Fruit fly (Drosophila melanogaster): ENCODE results near the gene Wdr81.

Gene Wdr81

DNA sequence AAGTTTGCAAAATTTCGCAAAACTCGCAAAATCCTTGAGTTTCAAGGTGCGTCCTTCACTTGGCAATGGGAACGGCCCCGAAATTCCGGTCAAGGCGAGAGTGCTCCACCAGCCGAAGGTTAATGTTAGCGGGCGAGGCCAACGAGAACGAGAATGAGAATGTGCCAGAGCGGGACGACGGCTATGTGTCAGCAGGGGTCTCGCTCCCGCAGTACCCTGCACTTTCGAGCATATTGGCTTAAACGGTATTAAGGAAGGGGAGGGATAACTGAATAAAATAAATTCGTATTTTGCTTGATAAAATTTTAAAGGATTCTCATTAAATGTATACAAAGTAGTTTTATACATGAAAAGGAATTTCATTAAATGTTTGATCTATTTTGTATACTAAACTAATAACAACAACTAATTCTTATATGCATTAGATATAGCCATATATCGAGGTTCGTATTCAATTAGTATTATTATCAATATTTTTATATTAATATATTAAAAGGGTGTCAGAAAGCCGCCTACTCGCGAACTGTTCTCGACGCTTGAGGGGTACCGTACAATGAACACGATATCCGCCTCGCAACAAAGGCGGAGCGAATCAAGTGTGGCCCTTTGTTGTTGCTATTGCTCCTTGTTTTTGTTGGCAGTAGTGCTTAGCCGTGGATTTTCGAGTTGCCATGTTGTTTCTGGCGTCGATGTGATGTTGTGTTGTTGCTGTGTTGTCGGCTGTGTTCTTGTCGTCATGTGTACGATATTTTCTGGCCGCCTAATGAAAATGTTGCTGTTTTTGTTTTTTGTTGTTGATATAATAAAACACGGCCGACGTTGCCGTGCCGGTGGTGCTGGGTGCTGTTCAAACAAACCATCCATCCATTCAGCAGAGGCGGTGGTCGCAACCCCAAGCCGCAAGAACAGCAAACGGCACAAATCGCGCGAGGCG lies 14.1 kb downstream of the Wdr81 start (continued):
- TF ChIP-seq TFAM (GFP tag; optimal IDR thresholded peaks at IDR 0.05) (peak; percentile 32), lola (GFP tag; optimal IDR thresholded peaks at IDR 0.05) (peak in 1 of 3 experiments; percentile 98), HmgZ (tag; optimal IDR thresholded peaks at IDR 0.05) (no peak), jing (GFP tag; optimal IDR thresholded peaks at IDR 0.05) (peak; percentile 71), CG2875 (GFP tag; optimal IDR thresholded peaks at IDR 0.05) (peak; percentile 88), CG3281 (GFP tag; optimal IDR thresholded peaks at IDR 0.05) (peak; percentile 96), CG9797 (GFP tag; optimal IDR thresholded peaks at IDR 0.05) (peak; percentile 20), CG1792 (GFP tag; optimal IDR thresholded peaks at IDR 0.05) (peak; percentile 46), ind (GFP tag; optimal IDR thresholded peaks at IDR 0.05) (peak; percentile 92), Optix (GFP tag; IDR thresholded peaks at IDR 0.05) (no peak), CG2678 (tag; optimal IDR thresholded peaks at IDR 0.05) (peak; percentile 99), pb (GFP tag; optimal IDR thresholded peaks at IDR 0.05) (peak; percentile 26), cato (GFP tag; optimal IDR thresholded peaks at IDR 0.05; ENCODE audit: borderline replicate concordance) (peak; percentile 90), tup (GFP tag; optimal IDR thresholded peaks at IDR 0.05) (peak; percentile 70), btn (GFP tag; optimal IDR thresholded peaks at IDR 0.05) (peak; percentile 46), CrebB (tag; optimal IDR thresholded peaks at IDR 0.05) (peak; percentile 51), odd (GFP tag; optimal IDR thresholded peaks at IDR 0.05) (peak; percentile 97), CG17359 (tag; optimal IDR thresholded peaks at IDR 0.05) (peak; percentile 90), fd102C (GFP tag; optimal IDR thresholded peaks at IDR 0.05) (peak; percentile 52), gsb (GFP tag; IDR thresholded peaks at IDR 0.05) (no peak), HmgD (GFP tag; optimal IDR thresholded peaks at IDR 0.05) (no peak), grau (tag; optimal IDR thresholded peaks at IDR 0.05) (peak; percentile 97), chm (GFP tag; IDR thresholded peaks at IDR 0.05) (no peak), maf-S (GFP tag; optimal IDR thresholded peaks at IDR 0.05) (peak; percentile 47), CG6272 (GFP tag; IDR thresholded peaks at IDR 0.05) (peak; percentile 74), Hey (tag; optimal IDR thresholded peaks at IDR 0.05) (peak; percentile 31), CG17912 (GFP tag; optimal IDR thresholded peaks at IDR 0.05) (no peak), slbo (GFP tag; IDR thresholded peaks at IDR 0.05) (no peak), CG1529 (GFP tag; optimal IDR thresholded peaks at IDR 0.05) (peak; percentile 86), fu2 (GFP tag; optimal IDR thresholded peaks at IDR 0.05) (peak; percentile 22), klu (GFP tag; IDR thresholded peaks at IDR 0.05) (no peak), B-H1 (GFP tag; IDR thresholded peaks at IDR 0.05) (no peak), Doc3 (GFP tag; IDR thresholded peaks at IDR 0.05; ENCODE audit: partially characterized antibody) (no peak), Bdp1 (GFP tag; optimal IDR thresholded peaks at IDR 0.05) (peak; percentile 39), CG9437 (GFP tag; optimal IDR thresholded peaks at IDR 0.05) (peak; percentile 95), gfzf (GFP tag; optimal IDR thresholded peaks at IDR 0.05) (no peak), tap (tag; optimal IDR thresholded peaks at IDR 0.05) (peak; percentile 94), Atf-2 (GFP tag; optimal IDR thresholded peaks at IDR 0.05) (peak; percentile 76), emc (GFP tag; optimal IDR thresholded peaks at IDR 0.05) (no peak), CG17385 (GFP tag; optimal IDR thresholded peaks at IDR 0.05) (peak; percentile 93), gsb-n (tag; optimal IDR thresholded peaks at IDR 0.05) (peak; percentile 95), CG3407 (GFP tag; optimal IDR thresholded peaks at IDR 0.05) (peak; percentile 86), CG10543 (GFP tag; optimal IDR thresholded peaks at IDR 0.05) (peak; percentile 31), slp2 (GFP tag; optimal IDR thresholded peaks at IDR 0.05) (peak; percentile 70), CG4328 (GFP tag; optimal IDR thresholded peaks at IDR 0.05) (peak; percentile 94), gcm (GFP tag; optimal IDR thresholded peaks at IDR 0.05) (peak; percentile 96), CG7745 (tag; optimal IDR thresholded peaks at IDR 0.05) (no peak), Hmr (GFP tag; optimal IDR thresholded peaks at IDR 0.05) (peak; percentile 96)
